Fruit fly (Drosophila melanogaster) whole organism, embryonic: Measurements from ENCODE around the gene D12.

ENCODE experiments used
- Abd-B ChIP-seq: fragments of 200-800 bp; sonication (Bioruptor generic); optimal IDR thresholded peaks from 2 replicates; lab custom pipeline; 2018; ENCODE audit warnings: missing biosample characterization, mild to moderate bottlenecking, missing genetic modification characterization, moderate library complexity
- Awh ChIP-seq: fragments of 200-800 bp; sonication (Bioruptor generic); IDR thresholded peaks from 2 replicates; pipeline ENCODE4, ENCODE4 v1.3.6; 2022; ENCODE audit warnings: missing biosample characterization, missing genetic modification characterization
- B-H1 ChIP-seq: fragments of 200-800 bp; sonication (Bioruptor generic); IDR thresholded peaks from 3 replicates; pipeline ENCODE4 v1.3.6; 2022; ENCODE audit warnings: missing biosample characterization, missing genetic modification characterization
- CG10274 ChIP-seq: fragments of 200-800 bp; sonication (Bioruptor generic); optimal IDR thresholded peaks from 3 replicates; lab custom pipeline; 2017; ENCODE audit warnings: missing biosample characterization, mild to moderate bottlenecking, missing genetic modification characterization
- CG10959 ChIP-seq: fragments of 200-800 bp; sonication (Bioruptor generic); IDR thresholded peaks from 2 replicates; pipeline ENCODE4 v1.3.6; 2022; ENCODE audit warnings: missing biosample characterization, missing genetic modification characterization
- CG11398 ChIP-seq: fragments of 200-800 bp; sonication (Bioruptor generic); optimal IDR thresholded peaks from 2 replicates; lab custom pipeline; 2016; ENCODE audit warnings: missing biosample characterization, missing genetic modification characterization
- CG11560 ChIP-seq: fragments of 200-800 bp; sonication (Bioruptor generic); IDR thresholded peaks from 3 replicates; pipeline ENCODE4 v1.3.6; 2022; ENCODE audit warnings: missing biosample characterization, missing genetic modification characterization
- CG13296 ChIP-seq: fragments of 200-800 bp; sonication (Bioruptor generic); optimal IDR thresholded peaks from 3 replicates; lab custom pipeline; 2018; ENCODE audit warnings: missing biosample characterization, mild to moderate bottlenecking, missing genetic modification characterization
- CG14965 ChIP-seq: fragments of 200-800 bp; sonication (Bioruptor generic); optimal IDR thresholded peaks from 2 replicates; lab custom pipeline; 2016; ENCODE audit warnings: missing biosample characterization, missing genetic modification characterization, borderline replicate concordance
- CG17186 ChIP-seq: fragments of 200-800 bp; sonication (Bioruptor generic); optimal IDR thresholded peaks from 3 replicates; lab custom pipeline; 2017; ENCODE audit warnings: missing biosample characterization, missing genetic modification reagents, missing genetic modification characterization
- CG33557 ChIP-seq: fragments of 200-800 bp; sonication (Bioruptor generic); optimal IDR thresholded peaks from 2 replicates; lab custom pipeline; 2019; ENCODE audit warnings: missing biosample characterization, mild to moderate bottlenecking, missing genetic modification characterization, moderate library complexity
- CG4328 ChIP-seq: fragments of 200-800 bp; sonication (Bioruptor generic); optimal IDR thresholded peaks from 3 replicates; lab custom pipeline; 2017; ENCODE audit warnings: missing biosample characterization, missing genetic modification reagents, missing genetic modification characterization
- CG7786 ChIP-seq: fragments of 200-800 bp; sonication (Bioruptor generic); optimal IDR thresholded peaks from 2 replicates; lab custom pipeline; 2016; ENCODE audit warnings: missing biosample characterization, missing genetic modification characterization
- CG7839 ChIP-seq: fragments of 200-800 bp; sonication (Bioruptor generic); optimal IDR thresholded peaks from 3 replicates; lab custom pipeline; 2018; ENCODE audit warnings: missing biosample characterization, mild to moderate bottlenecking, missing genetic modification characterization, moderate library complexity
- CG7963 ChIP-seq: fragments of 200-800 bp; sonication (Bioruptor generic); IDR thresholded peaks from 3 replicates; pipeline ENCODE4 v1.3.6; 2022; ENCODE audit warnings: missing biosample characterization, missing genetic modification characterization; ENCODE audit not compliant: partially characterized antibody
- CG8924 ChIP-seq: fragments of 200-800 bp; optimal IDR thresholded peaks from 3 replicates; lab custom pipeline; 2019; ENCODE audit warnings: missing biosample characterization, mild to moderate bottlenecking, missing genetic modification characterization, moderate library complexity
- CG9727 ChIP-seq: fragments of 200-800 bp; sonication (Bioruptor generic); optimal IDR thresholded peaks from 3 replicates; lab custom pipeline; 2017; ENCODE audit warnings: missing biosample characterization, mild to moderate bottlenecking, missing genetic modification characterization
- CG9817 ChIP-seq: fragments of 200-800 bp; sonication (Bioruptor generic); optimal IDR thresholded peaks from 2 replicates; lab custom pipeline; 2018; ENCODE audit warnings: missing biosample characterization, mild to moderate bottlenecking, missing genetic modification characterization, moderate library complexity
- Chrac-16 ChIP-seq: fragments of 200-800 bp; sonication (Bioruptor generic); optimal IDR thresholded peaks from 3 replicates; lab custom pipeline; 2016; ENCODE audit warnings: missing biosample characterization, missing genetic modification characterization
- CoRest ChIP-seq: fragments of 200-800 bp; sonication (Bioruptor generic); optimal IDR thresholded peaks from 3 replicates; lab custom pipeline; 2018; ENCODE audit warnings: missing biosample characterization, mild to moderate bottlenecking, missing genetic modification characterization, moderate library complexity
- Dip3 ChIP-seq: fragments of 200-800 bp; sonication (Bioruptor generic); optimal IDR thresholded peaks from 3 replicates; lab custom pipeline; 2016; ENCODE audit warnings: missing biosample characterization, missing genetic modification characterization
- Drgx ChIP-seq: fragments of 200-800 bp; sonication (Bioruptor generic); IDR thresholded peaks from 2 replicates; pipeline ENCODE4 v1.3.6; 2022; ENCODE audit warnings: missing biosample characterization, missing genetic modification characterization
- E2f2 ChIP-seq: fragments of 200-800 bp; sonication (Bioruptor generic); IDR thresholded peaks from 2 replicates; pipeline ENCODE4 v1.3.6; 2022; ENCODE audit warnings: missing biosample characterization, missing genetic modification characterization
- ERR ChIP-seq: fragments of 200-800 bp; sonication (Bioruptor generic); optimal IDR thresholded peaks from 2 replicates; lab custom pipeline; 2016; ENCODE audit warnings: missing biosample characterization, missing genetic modification characterization
- Ets97D ChIP-seq: fragments of 200-800 bp; sonication (Bioruptor generic); optimal IDR thresholded peaks from 3 replicates; lab custom pipeline; 2016; ENCODE audit warnings: missing biosample characterization, missing genetic modification characterization
- Hmr ChIP-seq: fragments of 200-800 bp; sonication (Bioruptor generic); optimal IDR thresholded peaks from 3 replicates; lab custom pipeline; 2017; ENCODE audit warnings: mild to moderate bottlenecking, missing biosample characterization, missing genetic modification reagents, missing genetic modification characterization
- Hr51 ChIP-seq, 2 experiments: fragments of 200-800 bp; sonication (Bioruptor generic); optimal IDR thresholded peaks; 2 replicates in 1 of 2; 3 replicates in 1 of 2; lab custom pipeline; 2016 to 2018; ENCODE audit warnings: missing biosample characterization in 2 of 2, missing genetic modification characterization in 2 of 2, mild to moderate bottlenecking in 1 of 2, moderate library complexity in 1 of 2
- Kr ChIP-seq: fragments of 200-800 bp; sonication (Bioruptor generic); optimal IDR thresholded peaks from 2 replicates; lab custom pipeline; 2017; ENCODE audit warnings: missing biosample characterization, mild to moderate bottlenecking, missing genetic modification characterization
- Lhr ChIP-seq: fragments of 200-800 bp; sonication (Bioruptor generic); optimal IDR thresholded peaks from 3 replicates; lab custom pipeline; 2017; ENCODE audit warnings: mild to moderate bottlenecking, missing biosample characterization, missing genetic modification reagents, missing genetic modification characterization
- MTF-1 ChIP-seq: fragments of 200-800 bp; sonication (Bioruptor generic); optimal IDR thresholded peaks from 2 replicates; lab custom pipeline; 2018; ENCODE audit warnings: missing biosample characterization, mild to moderate bottlenecking, missing genetic modification characterization, borderline replicate concordance
- Meics ChIP-seq: fragments of 200-800 bp; sonication (Bioruptor generic); optimal IDR thresholded peaks from 2 replicates; lab custom pipeline; 2017; ENCODE audit warnings: missing biosample characterization, mild to moderate bottlenecking, missing genetic modification characterization
- Myb ChIP-seq: fragments of 200-800 bp; sonication (Bioruptor generic); optimal IDR thresholded peaks from 2 replicates; lab custom pipeline; 2016; ENCODE audit warnings: missing biosample characterization, missing genetic modification characterization
- NC2α ChIP-seq: fragments of 200-800 bp; sonication (Bioruptor generic); optimal IDR thresholded peaks from 2 replicates; lab custom pipeline; 2016; ENCODE audit warnings: missing biosample characterization, missing genetic modification characterization
- PHDP ChIP-seq: fragments of 200-800 bp; sonication (Bioruptor generic); optimal IDR thresholded peaks from 3 replicates; lab custom pipeline; 2018; ENCODE audit warnings: missing biosample characterization, mild to moderate bottlenecking, missing genetic modification characterization, moderate library complexity
- Ptx1 ChIP-seq: fragments of 200-800 bp; sonication (Bioruptor generic); IDR thresholded peaks from 2 replicates; pipeline ENCODE4 v1.3.6; 2022; ENCODE audit warnings: missing biosample characterization, missing genetic modification characterization
- bab2 ChIP-seq: fragments of 200-800 bp; sonication (Bioruptor generic); optimal IDR thresholded peaks from 2 replicates; lab custom pipeline; 2016; ENCODE audit warnings: missing biosample characterization, missing genetic modification characterization
- bigmax ChIP-seq: fragments of 200-800 bp; sonication (Bioruptor generic); optimal IDR thresholded peaks from 2 replicates; lab custom pipeline; 2018; ENCODE audit warnings: missing biosample characterization, mild to moderate bottlenecking, missing genetic modification characterization
- chn ChIP-seq: fragments of 200-800 bp; sonication (Bioruptor generic); optimal IDR thresholded peaks from 2 replicates; lab custom pipeline; 2016; ENCODE audit warnings: missing biosample characterization, missing genetic modification characterization
- crc ChIP-seq: fragments of 200-800 bp; sonication (Bioruptor generic); optimal IDR thresholded peaks from 2 replicates; lab custom pipeline; 2016; ENCODE audit warnings: missing biosample characterization, missing genetic modification characterization
- eyg ChIP-seq: fragments of 200-800 bp; sonication (Bioruptor generic); optimal IDR thresholded peaks from 3 replicates; lab custom pipeline; 2016; ENCODE audit warnings: missing biosample characterization, missing genetic modification characterization
- ftz-f1 ChIP-seq: fragments of 200-800 bp; sonication (Bioruptor generic); optimal IDR thresholded peaks from 2 replicates; lab custom pipeline; 2016; ENCODE audit warnings: missing biosample characterization, missing genetic modification characterization
- hth ChIP-seq: fragments of >200 bp; optimal IDR thresholded peaks from 2 replicates; lab custom pipeline; 2017; ENCODE audit warnings: inconsistent platforms
- jigr1 ChIP-seq: fragments of 200-800 bp; sonication (Bioruptor generic); IDR thresholded peaks from 3 replicates; pipeline ENCODE4 v1.3.6; 2022; ENCODE audit warnings: missing biosample characterization, missing genetic modification characterization
- jing ChIP-seq: fragments of 200-800 bp; sonication (Bioruptor generic); optimal IDR thresholded peaks from 2 replicates; lab custom pipeline; 2018; ENCODE audit warnings: missing biosample characterization, mild to moderate bottlenecking, missing genetic modification characterization
- pzg ChIP-seq: fragments of 200-800 bp; sonication (Bioruptor generic); optimal IDR thresholded peaks from 3 replicates; lab custom pipeline; 2018; ENCODE audit warnings: missing biosample characterization, mild to moderate bottlenecking, missing genetic modification characterization, moderate library complexity
- schlank ChIP-seq: fragments of 200-800 bp; sonication (Bioruptor generic); optimal IDR thresholded peaks from 2 replicates; lab custom pipeline; 2018; ENCODE audit warnings: missing biosample characterization, mild to moderate bottlenecking, missing genetic modification characterization
- scrt ChIP-seq: fragments of 200-800 bp; sonication (Bioruptor generic); optimal IDR thresholded peaks from 2 replicates; lab custom pipeline; 2018; ENCODE audit warnings: missing biosample characterization, mild to moderate bottlenecking, missing genetic modification characterization, moderate library complexity
- tx ChIP-seq: fragments of 200-800 bp; sonication (Bioruptor generic); optimal IDR thresholded peaks from 2 replicates; lab custom pipeline; 2016; ENCODE audit warnings: missing biosample characterization, missing genetic modification characterization

D12 gene

DNA sequence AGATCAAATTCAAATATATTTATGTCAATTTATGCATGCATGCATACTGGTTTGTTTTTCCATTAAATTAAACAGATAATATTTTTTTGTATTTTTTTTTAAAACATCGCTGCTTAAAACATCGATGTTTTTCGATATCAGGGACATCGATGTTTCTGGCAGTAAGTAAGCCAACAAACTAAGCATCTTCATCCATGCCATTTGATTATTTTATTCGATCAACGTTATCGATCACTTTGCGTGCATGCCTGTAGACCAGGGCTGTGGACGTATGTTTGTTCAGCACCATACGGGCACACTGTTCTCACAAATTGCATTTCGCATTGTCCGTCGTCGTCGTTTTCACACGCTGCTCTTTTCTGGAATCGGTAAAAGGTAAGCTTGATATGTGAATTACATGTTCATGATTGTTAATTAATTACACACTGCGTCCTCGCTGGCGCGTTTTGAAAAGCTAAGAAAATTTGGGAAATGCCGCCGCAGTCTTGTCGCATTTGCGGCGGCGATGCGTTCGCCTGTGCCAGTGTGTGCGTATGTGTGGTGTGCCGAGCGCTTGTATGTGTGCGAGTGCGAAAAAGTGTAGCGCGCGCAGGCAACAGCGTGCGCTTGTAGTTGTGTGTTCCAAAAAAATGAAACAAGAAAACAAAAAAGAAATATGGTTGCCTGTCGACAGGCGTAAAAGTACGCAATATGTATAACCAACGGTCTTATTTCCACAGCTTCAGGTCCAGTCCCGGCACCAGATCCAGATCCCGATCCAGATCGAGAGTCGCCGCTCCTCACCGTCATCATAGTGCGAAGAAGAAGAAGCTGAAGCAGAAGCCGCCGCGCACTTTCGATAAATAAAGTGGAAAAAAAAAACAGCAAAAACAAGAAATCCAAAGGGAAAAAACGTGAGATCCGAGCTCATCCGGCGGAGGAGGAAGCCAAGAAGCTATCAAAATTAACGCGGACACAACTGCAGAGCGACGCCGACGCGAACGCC is 33.6 kb downstream of the D12 start, which contains the start of gene emb (continued):
- TF ChIP-seq CoRest (tag; lab: Kevin White, UChicago), result no peak
- peak; percentile 29 for TF ChIP-seq eyg (GFP tag; lab: Kevin White, UChicago)
- TF ChIP-seq Ptx1 (GFP tag; lab: Robert Waterston, UW), result 0 out of 2 replicates have a peak, but pooled peaks have one; percentile 2
- TF ChIP-seq bab2 (GFP tag; lab: Kevin White, UChicago), result peak; percentile 43
- TF ChIP-seq jing, result no peak
- TF ChIP-seq CG11398 (GFP tag; lab: Kevin White, UChicago), result no peak
- TF ChIP-seq E2f2, result peak; percentile 62; the same call in 1 of the 2 replicates
- no peak for TF ChIP-seq crc (GFP tag; lab: Kevin White, UChicago)
- TF ChIP-seq CG10959 (GFP tag; lab: Robert Waterston, UW), result no peak
- TF ChIP-seq CG14965 (GFP tag; lab: Kevin White, UChicago), result no peak
- TF ChIP-seq Meics, result peak; percentile 45
- TF ChIP-seq Ets97D (GFP tag; lab: Kevin White, UChicago), result peak; percentile 95
- TF ChIP-seq CG7839 (tag; lab: Kevin White, UChicago), result no peak
- no peak for TF ChIP-seq scrt
- peak; percentile 44 for TF ChIP-seq tx
- TF ChIP-seq CG33557 (GFP tag; lab: Kevin White, UChicago), result no peak
- TF ChIP-seq ERR (GFP tag; lab: Kevin White, UChicago), result no peak
- TF ChIP-seq CG11560 (tag; lab: Robert Waterston, UW), result peak; percentile 99
- TF ChIP-seq CG10274 (GFP tag; lab: Kevin White, UChicago), result no peak
- no peak for TF ChIP-seq CG13296 (GFP tag; lab: Kevin White, UChicago)
- no peak for TF ChIP-seq Abd-B (GFP tag; lab: Kevin White, UChicago)
- TF ChIP-seq CG9727 (GFP tag; lab: Kevin White, UChicago), result peak; percentile 66
- peak; percentile 29 for TF ChIP-seq CG9817 (tag; lab: Kevin White, UChicago)
- TF ChIP-seq chn (GFP tag; lab: Kevin White, UChicago), result peak; percentile 52
- TF ChIP-seq jigr1 (GFP tag; lab: Robert Waterston, UW), result peak; percentile 57; the same call in 1 of the 3 replicates
- no peak for TF ChIP-seq hth (lab: Kevin White, UChicago)
- TF ChIP-seq CG7786, result peak; percentile 50
- TF ChIP-seq CG8924 (tag; lab: Kevin White, UChicago), result peak; percentile 44
- no peak for TF ChIP-seq Kr (GFP tag; lab: Kevin White, UChicago)
- peak; percentile 99 for TF ChIP-seq CG7963
- peak; percentile 80 for TF ChIP-seq Hmr (GFP tag; lab: Kevin White, UChicago)
- TF ChIP-seq pzg (GFP tag; lab: Kevin White, UChicago), result peak; percentile 97
- no peak for TF ChIP-seq PHDP (tag; lab: Kevin White, UChicago)
- TF ChIP-seq Myb (GFP tag; lab: Kevin White, UChicago), result peak; percentile 59
- peak in 1 of 2 experiments; percentile 15 for TF ChIP-seq Hr51 (GFP tag; optimal IDR thresholded peaks at IDR 0.05; lab: Kevin White, UChicago)
- no peak for TF ChIP-seq Dip3
- TF ChIP-seq Awh (GFP tag; lab: Robert Waterston, UW), result no peak
- TF ChIP-seq NC2α, result no peak
- no peak for TF ChIP-seq bigmax
- no peak for TF ChIP-seq MTF-1 (GFP tag; lab: Kevin White, UChicago)
- peak; percentile 40 for TF ChIP-seq CG4328
- peak; percentile 35 for TF ChIP-seq CG17186 (GFP tag; lab: Kevin White, UChicago)
- TF ChIP-seq ftz-f1 (GFP tag; lab: Kevin White, UChicago), result peak; percentile 19
- TF ChIP-seq Lhr (GFP tag; lab: Kevin White, UChicago), result peak; percentile 93
- no peak for TF ChIP-seq schlank (tag; lab: Kevin White, UChicago)
- TF ChIP-seq Drgx (GFP tag; lab: Robert Waterston, UW), result peak; percentile 39; the same call in 1 of the 2 replicates
- TF ChIP-seq Chrac-16 (GFP tag; lab: Kevin White, UChicago), result peak; percentile 56
- no peak for TF ChIP-seq B-H1 (GFP tag; lab: Robert Waterston, UW)
